Worm (Caenorhabditis elegans) whole organism, L3 larva: ENCODE results near the gene B0280.9.

ENCODE experiments used
- R02D3.7 ChIP-seq: fragments of 150-350 bp; optimal IDR thresholded peaks from 2 replicates; lab custom pipeline; 2014; ENCODE audit warnings: missing biosample characterization, missing genetic modification characterization
- ZK546.5 ChIP-seq: sonication (generic microtip); optimal IDR thresholded peaks from 2 replicates; lab custom pipeline; 2017; ENCODE audit warnings: missing biosample characterization, missing genetic modification characterization
- aly-2 ChIP-seq: fragments of 150-350 bp; optimal IDR thresholded peaks from 2 replicates; lab custom pipeline; 2014; ENCODE audit warnings: missing biosample characterization, missing genetic modification characterization
- ama-1 ChIP-seq: fragments of 150-350 bp; optimal IDR thresholded peaks from 2 replicates; lab custom pipeline; 2018
- ceh-28 ChIP-seq: fragments of 150-350 bp; optimal IDR thresholded peaks from 2 replicates; lab custom pipeline; 2014; ENCODE audit warnings: missing biosample characterization, missing genetic modification reagents, missing genetic modification characterization
- ceh-82 ChIP-seq: fragments of 150-350 bp; optimal IDR thresholded peaks from 2 replicates; lab custom pipeline; 2014; ENCODE audit warnings: missing biosample characterization, missing genetic modification characterization
- ceh-9 ChIP-seq: sonication (generic microtip); optimal IDR thresholded peaks from 2 replicates; lab custom pipeline; 2018; ENCODE audit warnings: missing biosample characterization, missing genetic modification characterization
- daf-12 ChIP-seq: fragments of 150-350 bp; optimal IDR thresholded peaks from 2 replicates; lab custom pipeline; 2014; ENCODE audit warnings: missing biosample characterization, missing genetic modification reagents, missing genetic modification characterization
- egl-27 ChIP-seq: sonication (generic microtip); optimal IDR thresholded peaks from 4 replicates; lab custom pipeline; 2017; ENCODE audit warnings: missing biosample characterization, missing genetic modification reagents, missing genetic modification characterization
- egl-5 ChIP-seq: fragments of 150-350 bp; optimal IDR thresholded peaks from 2 replicates; lab custom pipeline; 2017; ENCODE audit warnings: missing biosample characterization, missing genetic modification reagents, missing genetic modification characterization, inconsistent platforms
- elt-1 ChIP-seq: fragments of 150-350 bp; optimal IDR thresholded peaks from 2 replicates; lab custom pipeline; 2014; ENCODE audit warnings: missing biosample characterization, missing genetic modification characterization
- elt-2 ChIP-seq: sonication (generic microtip); optimal IDR thresholded peaks from 2 replicates; lab custom pipeline; 2016; ENCODE audit warnings: missing genetic modification reagents, mild to moderate bottlenecking, missing genetic modification characterization, missing compliant biosample characterization
- elt-3 ChIP-seq, 3 experiments: fragments of 150-350 bp in 1 of 3; sonication (generic microtip) in 2 of 3; optimal IDR thresholded peaks; 2 replicates in 2 of 3; 4 replicates in 1 of 3; lab custom pipeline; 2014 to 2017; ENCODE audit warnings: missing biosample characterization in 3 of 3, missing genetic modification characterization in 3 of 3
- eor-1 ChIP-seq, 2 experiments: fragments of 150-350 bp; optimal IDR thresholded peaks; 2 replicates each; lab custom pipeline; 2014 to 2018; ENCODE audit warnings: missing biosample characterization in 2 of 2, missing genetic modification characterization in 2 of 2
- fkh-2 ChIP-seq: fragments of 150-350 bp; optimal IDR thresholded peaks from 2 replicates; lab custom pipeline; 2014; ENCODE audit warnings: missing biosample characterization, missing genetic modification reagents, missing genetic modification characterization
- fos-1 ChIP-seq: fragments of 150-350 bp; optimal IDR thresholded peaks from 2 replicates; lab custom pipeline; 2014; ENCODE audit warnings: missing biosample characterization, missing genetic modification characterization
- hmg-11 ChIP-seq: sonication (generic microtip); optimal IDR thresholded peaks from 2 replicates; lab custom pipeline; 2016; ENCODE audit warnings: missing genetic modification characterization, missing compliant biosample characterization
- jun-1 ChIP-seq: fragments of 150-350 bp; optimal IDR thresholded peaks from 2 replicates; lab custom pipeline; 2014; ENCODE audit warnings: missing biosample characterization, missing genetic modification reagents, missing genetic modification characterization
- lin-15B ChIP-seq: fragments of 150-350 bp; optimal IDR thresholded peaks from 2 replicates; lab custom pipeline; 2014; ENCODE audit warnings: missing biosample characterization, missing genetic modification characterization
- lin-39 ChIP-seq: fragments of 150-350 bp; optimal IDR thresholded peaks from 2 replicates; lab custom pipeline; 2018; ENCODE audit warnings: missing biosample characterization, missing genetic modification reagents, missing genetic modification characterization
- lsy-12 ChIP-seq: sonication (generic microtip); optimal IDR thresholded peaks from 2 replicates; lab custom pipeline; 2016; ENCODE audit warnings: mild to moderate bottlenecking, missing genetic modification characterization, missing compliant biosample characterization
- nfya-1 ChIP-seq: sonication (generic microtip); optimal IDR thresholded peaks from 2 replicates; lab custom pipeline; 2017; ENCODE audit warnings: missing genetic modification characterization, mild to moderate bottlenecking, missing compliant biosample characterization, antibody characterized with exemption, moderate library complexity; ENCODE audit not compliant: insufficient read depth
- nhr-12 ChIP-seq: fragments of 150-350 bp; optimal IDR thresholded peaks from 2 replicates; lab custom pipeline; 2014; ENCODE audit warnings: missing biosample characterization, missing genetic modification characterization
- nhr-23 ChIP-seq: fragments of 150-350 bp; optimal IDR thresholded peaks from 2 replicates; lab custom pipeline; 2014; ENCODE audit warnings: missing biosample characterization, missing genetic modification reagents, missing genetic modification characterization
- nhr-25 ChIP-seq: sonication (generic microtip); optimal IDR thresholded peaks from 2 replicates; lab custom pipeline; 2017; ENCODE audit warnings: missing biosample characterization, missing genetic modification characterization
- nhr-28 ChIP-seq: fragments of 150-350 bp; optimal IDR thresholded peaks from 2 replicates; lab custom pipeline; 2014; ENCODE audit warnings: missing biosample characterization, missing genetic modification characterization
- nhr-43 ChIP-seq: sonication (generic microtip); optimal IDR thresholded peaks from 2 replicates; lab custom pipeline; 2016; ENCODE audit warnings: mild to moderate bottlenecking, missing genetic modification characterization, missing compliant biosample characterization; ENCODE audit not compliant: poor library complexity, severe bottlenecking
- nhr-67 ChIP-seq: fragments of 150-350 bp; optimal IDR thresholded peaks from 2 replicates; lab custom pipeline; 2014; ENCODE audit warnings: missing biosample characterization, missing genetic modification characterization
- nhr-76 ChIP-seq: fragments of 150-350 bp; sonication (generic microtip); optimal IDR thresholded peaks from 5 replicates; lab custom pipeline; 2014; ENCODE audit warnings: missing biosample characterization, missing genetic modification characterization
- nhr-77 ChIP-seq: fragments of 150-350 bp; optimal IDR thresholded peaks from 2 replicates; lab custom pipeline; 2014; ENCODE audit warnings: missing biosample characterization, missing genetic modification characterization
- pha-4 ChIP-seq: fragments of 150-350 bp; optimal IDR thresholded peaks from 2 replicates; lab custom pipeline; 2014; ENCODE audit warnings: missing biosample characterization, missing genetic modification reagents, missing genetic modification characterization
- pqm-1 ChIP-seq: fragments of 150-350 bp; optimal IDR thresholded peaks from 2 replicates; lab custom pipeline; 2017; ENCODE audit warnings: missing biosample characterization, missing genetic modification characterization, inconsistent platforms
- sea-2 ChIP-seq: fragments of 150-350 bp; sonication (generic microtip); optimal IDR thresholded peaks from 4 replicates; lab custom pipeline; 2014; ENCODE audit warnings: missing biosample characterization, missing genetic modification reagents, missing genetic modification characterization
- skn-1 ChIP-seq: fragments of 150-350 bp; optimal IDR thresholded peaks from 2 replicates; lab custom pipeline; 2014; ENCODE audit warnings: missing biosample characterization, missing genetic modification characterization
- unc-39 ChIP-seq: sonication (generic microtip); optimal IDR thresholded peaks from 4 replicates; lab custom pipeline; 2017; ENCODE audit warnings: missing biosample characterization, missing genetic modification characterization
- unc-62 ChIP-seq: fragments of 150-350 bp; sonication (generic microtip); optimal IDR thresholded peaks from 4 replicates; lab custom pipeline; 2014; ENCODE audit warnings: missing biosample characterization, missing genetic modification reagents, missing genetic modification characterization

Gene B0280.9

DNA sequence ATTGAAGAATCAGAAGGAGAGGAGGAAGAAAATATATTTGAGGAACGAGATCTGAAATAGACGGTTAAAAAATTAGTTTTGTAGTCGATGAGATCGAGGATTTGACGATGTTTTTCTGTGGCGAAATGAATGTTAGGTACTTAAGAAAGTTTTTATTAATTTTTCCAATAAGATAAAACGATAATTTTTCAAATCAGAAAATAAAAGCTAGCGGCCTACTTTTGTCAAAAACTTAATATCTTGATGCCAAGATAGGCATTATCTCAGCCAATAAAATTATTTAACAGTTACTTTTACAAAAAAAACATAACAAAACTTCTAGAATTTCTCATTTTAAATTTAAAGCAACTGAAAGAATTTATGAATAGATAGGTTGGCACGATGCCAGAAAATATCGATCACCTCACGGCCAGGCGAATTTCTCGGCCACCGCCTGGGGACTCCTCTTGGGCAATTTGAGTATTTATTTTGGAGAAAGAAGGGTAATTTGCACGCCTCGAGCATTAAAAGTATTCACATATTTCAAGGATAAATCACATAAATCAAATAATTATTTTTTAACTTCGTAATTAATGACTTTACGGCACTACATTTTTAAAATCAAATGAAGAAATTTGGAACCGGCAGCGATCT, 34.9 kb downstream of the B0280.9 start, which contains the start of gene fubl-2 (continued):
- TF ChIP-seq egl-27 (tag; lab: Kevin White, UChicago) = no peak
- peak; percentile 35 for TF ChIP-seq elt-2
- no peak for TF ChIP-seq nhr-76 (tag; lab: Kevin White, UChicago)
- TF ChIP-seq egl-5 (tag; lab: Kevin White, UChicago) = no peak
- TF ChIP-seq unc-39 (tag; lab: Kevin White, UChicago) = no peak
- no peak for TF ChIP-seq nhr-23
- no peak for TF ChIP-seq sea-2
- no peak for TF ChIP-seq daf-12
- TF ChIP-seq nhr-43 = peak; percentile 83
- TF ChIP-seq ama-1 (lab: Kevin White, UChicago) = no peak
- TF ChIP-seq hmg-11 = no peak
- no peak for TF ChIP-seq eor-1 (tag; optimal IDR thresholded peaks at IDR 0.05; lab: Kevin White, UChicago)
- no peak for TF ChIP-seq fos-1 (tag; lab: Kevin White, UChicago)
- no peak for TF ChIP-seq fkh-2 (tag; lab: Kevin White, UChicago)
- peak; percentile 24 for TF ChIP-seq pqm-1 (tag; lab: Kevin White, UChicago)
- no peak for TF ChIP-seq nhr-12 (tag; lab: Kevin White, UChicago)
- TF ChIP-seq jun-1 (tag; lab: Kevin White, UChicago) = no peak
- TF ChIP-seq R02D3.7 (tag; lab: Kevin White, UChicago) = peak; percentile 44

DNA sequence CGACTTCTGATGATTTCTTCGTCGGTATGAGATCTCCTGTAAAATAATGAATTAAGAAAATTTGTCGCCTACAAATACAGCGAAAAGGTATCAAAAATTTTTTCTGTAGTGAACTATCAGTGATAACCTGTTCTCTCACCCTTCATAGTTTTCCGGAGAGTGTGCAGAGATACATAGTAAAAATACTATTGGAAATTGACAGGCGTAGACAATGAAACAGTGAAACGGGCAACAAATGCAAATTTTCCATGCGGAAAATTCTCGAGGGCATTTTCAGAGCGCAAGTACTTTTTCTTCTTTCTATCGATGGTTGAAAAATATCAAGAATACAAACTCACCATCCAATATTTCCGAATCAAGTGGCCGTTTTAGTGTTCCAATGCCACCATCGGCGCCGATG, 35.5 kb downstream of the B0280.9 start:
- TF ChIP-seq skn-1 (no peak), elt-2 (peak; percentile 28)

DNA sequence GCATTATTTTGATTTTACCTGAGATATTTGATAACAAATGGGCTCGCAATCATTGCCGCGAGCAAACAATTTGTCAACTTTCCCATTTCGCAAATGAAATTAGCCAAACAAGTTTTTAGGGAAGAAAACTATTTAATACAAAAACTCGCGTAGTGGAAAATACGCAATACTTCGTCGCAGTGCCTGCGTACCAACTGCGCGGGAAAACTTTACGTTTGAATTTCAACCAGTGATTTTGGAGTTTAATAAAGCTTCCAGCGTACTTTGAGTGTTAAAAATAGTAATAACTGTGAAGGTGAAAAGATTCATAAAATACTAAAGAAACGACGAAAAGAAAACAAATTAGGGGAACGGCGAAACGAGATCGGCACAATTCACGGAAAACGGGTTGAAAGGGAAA, 37.8 kb downstream of the B0280.9 start, which contains the start of gene tofu-7:
Gene tofu-7 (minus strand): TSS at position 111 of the 400 bp plus-strand sequence.
- TF ChIP-seq jun-1 (tag; lab: Kevin White, UChicago) (no peak), lin-39 (tag; lab: Kevin White, UChicago) (no peak), ZK546.5 (tag; lab: Kevin White, UChicago) (no peak), egl-27 (tag; lab: Kevin White, UChicago) (no peak), eor-1 (tag; optimal IDR thresholded peaks at IDR 0.05; lab: Kevin White, UChicago) (no peak), nhr-28 (tag; lab: Kevin White, UChicago) (no peak), ceh-28 (tag; lab: Kevin White, UChicago) (no peak), nhr-25 (tag; lab: Kevin White, UChicago) (no peak), nhr-77 (tag; lab: Kevin White, UChicago) (no peak), nfya-1 (tag; lab: Kevin White, UChicago) (no peak), elt-2 (no peak), aly-2 (no peak), fkh-2 (tag; lab: Kevin White, UChicago) (no peak), unc-39 (tag; lab: Kevin White, UChicago) (no peak), ceh-82 (tag; lab: Kevin White, UChicago) (no peak), elt-1 (tag; lab: Kevin White, UChicago) (no peak)

DNA sequence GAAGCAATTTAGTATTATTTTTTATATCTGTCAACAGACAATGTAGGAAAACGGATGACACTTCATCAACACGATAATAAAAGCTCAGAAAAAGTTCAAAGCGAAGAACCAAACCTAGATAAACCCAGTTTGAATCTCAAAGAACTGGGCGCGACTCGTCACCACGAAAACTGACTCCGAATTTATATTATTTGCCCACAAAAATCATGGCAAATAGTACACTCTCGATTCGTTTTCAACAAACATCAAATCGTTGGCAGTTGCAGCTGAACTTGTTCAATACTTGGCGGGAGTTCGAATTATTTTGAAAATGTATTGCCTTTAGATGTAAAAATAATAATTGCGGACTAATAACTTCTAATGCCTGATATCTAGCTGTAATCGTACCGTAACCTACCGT, 39.6 kb downstream of the B0280.9 start:
- TF ChIP-seq nhr-67 (tag; lab: Kevin White, UChicago) = no peak
- no peak for TF ChIP-seq elt-3 (tag; optimal IDR thresholded peaks at IDR 0.05; lab: Kevin White, UChicago)
- TF ChIP-seq sea-2 = no peak
- TF ChIP-seq lin-15B = no peak
- peak; percentile 26 for TF ChIP-seq pha-4 (tag; lab: Kevin White, UChicago)
- no peak for TF ChIP-seq unc-62 (GFP tag; lab: Kevin White, UChicago)
- TF ChIP-seq hmg-11 = no peak
- TF ChIP-seq ceh-9 (tag; lab: Kevin White, UChicago) = no peak

DNA sequence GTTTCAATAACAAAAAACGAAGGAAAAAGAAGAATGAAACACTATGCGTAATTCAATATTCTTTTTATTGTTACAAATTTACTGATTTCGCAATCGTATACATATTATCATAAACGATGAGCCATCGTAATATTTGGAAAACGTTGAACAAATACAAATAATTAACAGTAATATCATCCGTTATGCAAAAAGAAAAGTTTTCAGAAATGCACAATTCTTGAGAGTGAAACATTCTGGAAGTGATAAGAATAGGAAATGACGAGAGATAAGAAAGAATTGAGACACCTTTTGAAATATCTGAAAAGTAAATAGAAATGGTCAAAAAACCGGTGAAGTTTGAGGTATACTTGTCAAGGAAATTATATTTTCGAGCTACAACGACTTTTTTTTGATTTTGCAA, 41.2 kb downstream of the B0280.9 start:
- TF ChIP-seq jun-1 (tag; lab: Kevin White, UChicago) (peak; percentile 19), lsy-12 (no peak), pha-4 (tag; lab: Kevin White, UChicago) (peak; percentile 72), pqm-1 (tag; lab: Kevin White, UChicago) (peak; percentile 60), elt-3 (tag; optimal IDR thresholded peaks at IDR 0.05; lab: Kevin White, UChicago) (no peak), aly-2 (no peak), elt-2 (peak; percentile 69), R02D3.7 (tag; lab: Kevin White, UChicago) (no peak), daf-12 (no peak)
